Worm (Caenorhabditis elegans) whole organism, L4 larva: Measurements from ENCODE around the gene ZK287.1.
A peak's percentile ranks its signal among the peaks of the same experiment; 100 is the strongest.

Experiments used
- D1046.2 ChIP-seq: fragments of 200-800 bp; sonication (Bioruptor generic); IDR thresholded peaks from 2 replicates; pipeline ENCODE4 v1.3.6; 2022; ENCODE audit warnings: missing genetic modification characterization, missing compliant biosample characterization
- F10B5.3 ChIP-seq: sonication (generic microtip); optimal IDR thresholded peaks from 2 replicates; lab custom pipeline; 2016; ENCODE audit warnings: mild to moderate bottlenecking, missing genetic modification characterization, missing compliant biosample characterization
- F37D6.2 ChIP-seq: sonication (generic microtip); optimal IDR thresholded peaks from 2 replicates; lab custom pipeline; 2016; ENCODE audit warnings: mild to moderate bottlenecking, missing genetic modification characterization, missing compliant biosample characterization
- T20F7.1 ChIP-seq: fragments of 200-800 bp; sonication (Bioruptor generic); optimal IDR thresholded peaks from 2 replicates; lab custom pipeline; 2018; ENCODE audit warnings: mild to moderate bottlenecking, missing genetic modification characterization, missing compliant biosample characterization
- T26A8.4 ChIP-seq: fragments of 200-800 bp; sonication (Bioruptor generic); IDR thresholded peaks from 2 replicates; pipeline ENCODE4 v1.3.6; 2022; ENCODE audit warnings: missing genetic modification characterization, missing compliant biosample characterization
- Y5F2A.4 ChIP-seq: fragments of 200-800 bp; sonication (Bioruptor generic); optimal IDR thresholded peaks from 2 replicates; lab custom pipeline; 2018; ENCODE audit warnings: mild to moderate bottlenecking, missing genetic modification characterization, missing compliant biosample characterization
- aha-1 ChIP-seq: fragments of 150-350 bp; peaks from one replicate; lab custom pipeline; 2014; ENCODE audit warnings: missing biosample characterization, missing genetic modification characterization
- ama-1 ChIP-seq: fragments of 150-350 bp; optimal IDR thresholded peaks from 2 replicates; lab custom pipeline; 2014; ENCODE audit warnings: inconsistent platforms, mixed read lengths
- ces-1 ChIP-seq: fragments of 150-350 bp; sonication (generic microtip); optimal IDR thresholded peaks from 4 replicates; lab custom pipeline; 2014; ENCODE audit warnings: missing biosample characterization, missing genetic modification reagents, missing genetic modification characterization
- cey-2 ChIP-seq: sonication (generic microtip); optimal IDR thresholded peaks from 3 replicates; lab custom pipeline; 2017; ENCODE audit warnings: missing genetic modification characterization, mild to moderate bottlenecking, missing compliant biosample characterization, antibody characterized with exemption, borderline replicate concordance; ENCODE audit not compliant: insufficient read depth
- daf-12 ChIP-seq: fragments of 150-350 bp; optimal IDR thresholded peaks from 2 replicates; lab custom pipeline; 2014; ENCODE audit warnings: missing biosample characterization, missing genetic modification reagents, missing genetic modification characterization
- dmd-8 ChIP-seq: fragments of 200-800 bp; sonication (Bioruptor generic); IDR thresholded peaks from 2 replicates; pipeline ENCODE4 v1.3.6; 2022; ENCODE audit warnings: missing genetic modification characterization, missing compliant biosample characterization
- dmd-9 ChIP-seq: fragments of 200-800 bp; sonication (Bioruptor generic); IDR thresholded peaks from 2 replicates; pipeline ENCODE4 v1.3.6; 2022; ENCODE audit warnings: missing genetic modification reagents, missing genetic modification characterization, missing compliant biosample characterization
- dve-1 ChIP-seq: sonication (generic microtip); optimal IDR thresholded peaks from 2 replicates; lab custom pipeline; 2017; ENCODE audit warnings: antibody characterized with exemption, mild to moderate bottlenecking, missing genetic modification characterization, missing compliant biosample characterization; ENCODE audit not compliant: insufficient read depth
- egl-43 ChIP-seq: fragments of 200-800 bp; sonication (Bioruptor generic); IDR thresholded peaks from 2 replicates; pipeline ENCODE4 v1.3.6; 2022; ENCODE audit warnings: missing genetic modification reagents, missing genetic modification characterization, missing compliant biosample characterization
- gei-8 ChIP-seq: fragments of 200-800 bp; sonication (Bioruptor generic); optimal IDR thresholded peaks from 2 replicates; lab custom pipeline; 2018; ENCODE audit warnings: mild to moderate bottlenecking, missing genetic modification characterization, missing compliant biosample characterization
- jun-1 ChIP-seq: fragments of 150-350 bp; optimal IDR thresholded peaks from 2 replicates; lab custom pipeline; 2014; ENCODE audit warnings: missing biosample characterization, missing genetic modification reagents, missing genetic modification characterization
- lin-29 ChIP-seq: fragments of 200-800 bp; sonication (Bioruptor generic); IDR thresholded peaks from 2 replicates; pipeline ENCODE4 v1.3.6; 2022; ENCODE audit warnings: missing genetic modification reagents, missing genetic modification characterization, missing compliant biosample characterization
- madf-5 ChIP-seq, 2 experiments: fragments of 200-800 bp; sonication (Bioruptor generic); IDR thresholded peaks; 2 replicates each; pipeline ENCODE4 v1.3.6; 2022; ENCODE audit warnings: missing compliant biosample characterization in 2 of 2, missing genetic modification characterization in 2 of 2
- mdt-29 ChIP-seq: fragments of 200-800 bp; sonication (Bioruptor generic); IDR thresholded peaks from 2 replicates; pipeline ENCODE4 v1.3.6; 2022; ENCODE audit warnings: missing genetic modification reagents, missing genetic modification characterization, missing compliant biosample characterization
- mep-1 ChIP-seq: fragments of 150-350 bp; sonication (generic microtip); optimal IDR thresholded peaks from 3 replicates; lab custom pipeline; 2014; ENCODE audit warnings: missing biosample characterization, missing genetic modification characterization
- nhr-102 ChIP-seq: sonication (generic microtip); optimal IDR thresholded peaks from 2 replicates; lab custom pipeline; 2016; ENCODE audit warnings: mild to moderate bottlenecking, missing genetic modification characterization, moderate library complexity, missing compliant biosample characterization
- nhr-41 ChIP-seq: fragments of 200-800 bp; sonication (Bioruptor generic); IDR thresholded peaks from 2 replicates; pipeline ENCODE4 v1.3.6; 2022; ENCODE audit warnings: missing genetic modification reagents, missing genetic modification characterization, missing compliant biosample characterization
- nhr-42 ChIP-seq: fragments of 200-800 bp; sonication (Bioruptor generic); IDR thresholded peaks from 2 replicates; pipeline ENCODE4 v1.3.6; 2022; ENCODE audit warnings: missing genetic modification characterization, missing compliant biosample characterization
- nhr-48 ChIP-seq: sonication (generic microtip); optimal IDR thresholded peaks from 2 replicates; lab custom pipeline; 2016; ENCODE audit warnings: mild to moderate bottlenecking, missing genetic modification characterization, missing compliant biosample characterization
- nhr-77 ChIP-seq: fragments of 150-350 bp; optimal IDR thresholded peaks from 2 replicates; lab custom pipeline; 2014; ENCODE audit warnings: missing biosample characterization, missing genetic modification characterization
- pha-4 ChIP-seq, 2 experiments: fragments of 150-350 bp in 1 of 2; fragments of 200-800 bp in 1 of 2; sonication (Bioruptor generic) in 1 of 2; IDR thresholded peaks in 1 of 2; optimal IDR thresholded peaks in 1 of 2; 2 replicates each; pipeline versions ENCODE4 v1.3.6 to Lab custom; 2014 to 2022; ENCODE audit warnings: missing genetic modification characterization in 2 of 2, missing genetic modification reagents in 2 of 2, missing biosample characterization in 1 of 2, missing compliant biosample characterization in 1 of 2
- sdz-12 ChIP-seq: fragments of 200-800 bp; sonication (Bioruptor generic); optimal IDR thresholded peaks from 2 replicates; lab custom pipeline; 2018; ENCODE audit warnings: mild to moderate bottlenecking, missing genetic modification characterization, missing compliant biosample characterization
- set-16 ChIP-seq: fragments of 200-800 bp; sonication (Bioruptor generic); IDR thresholded peaks from 2 replicates; pipeline ENCODE4 v1.3.6; 2022; ENCODE audit warnings: missing genetic modification reagents, missing genetic modification characterization, missing compliant biosample characterization
- tag-97 ChIP-seq: fragments of 200-800 bp; sonication (Bioruptor generic); IDR thresholded peaks from 2 replicates; pipeline ENCODE4 v1.3.6; 2022; ENCODE audit warnings: missing genetic modification characterization, missing compliant biosample characterization
- tra-1 ChIP-seq: fragments of 200-800 bp; sonication (Bioruptor generic); IDR thresholded peaks from 2 replicates; pipeline ENCODE4 v1.3.6; 2022; ENCODE audit warnings: missing genetic modification reagents, missing genetic modification characterization, missing compliant biosample characterization
- unc-62 ChIP-seq, 3 experiments: fragments of 150-350 bp in 1 of 3; sonication (generic microtip); optimal IDR thresholded peaks in 2 of 3; peaks in 1 of 3; 1 replicate in 1 of 3; 2 replicates in 2 of 3; lab custom pipeline; 2014 to 2017; ENCODE audit warnings: missing biosample characterization in 3 of 3, missing genetic modification characterization in 3 of 3, missing genetic modification reagents in 3 of 3, missing genotype in 1 of 3
- zfp-2 ChIP-seq: sonication (generic microtip); optimal IDR thresholded peaks from 2 replicates; lab custom pipeline; 2016; ENCODE audit warnings: mild to moderate bottlenecking, missing genetic modification characterization, missing compliant biosample characterization
- zip-11 ChIP-seq: fragments of 200-800 bp; sonication (Bioruptor generic); IDR thresholded peaks from 2 replicates; pipeline ENCODE4 v1.3.6; 2022; ENCODE audit warnings: missing genetic modification characterization, missing compliant biosample characterization

Gene ZK287.1

DNA sequence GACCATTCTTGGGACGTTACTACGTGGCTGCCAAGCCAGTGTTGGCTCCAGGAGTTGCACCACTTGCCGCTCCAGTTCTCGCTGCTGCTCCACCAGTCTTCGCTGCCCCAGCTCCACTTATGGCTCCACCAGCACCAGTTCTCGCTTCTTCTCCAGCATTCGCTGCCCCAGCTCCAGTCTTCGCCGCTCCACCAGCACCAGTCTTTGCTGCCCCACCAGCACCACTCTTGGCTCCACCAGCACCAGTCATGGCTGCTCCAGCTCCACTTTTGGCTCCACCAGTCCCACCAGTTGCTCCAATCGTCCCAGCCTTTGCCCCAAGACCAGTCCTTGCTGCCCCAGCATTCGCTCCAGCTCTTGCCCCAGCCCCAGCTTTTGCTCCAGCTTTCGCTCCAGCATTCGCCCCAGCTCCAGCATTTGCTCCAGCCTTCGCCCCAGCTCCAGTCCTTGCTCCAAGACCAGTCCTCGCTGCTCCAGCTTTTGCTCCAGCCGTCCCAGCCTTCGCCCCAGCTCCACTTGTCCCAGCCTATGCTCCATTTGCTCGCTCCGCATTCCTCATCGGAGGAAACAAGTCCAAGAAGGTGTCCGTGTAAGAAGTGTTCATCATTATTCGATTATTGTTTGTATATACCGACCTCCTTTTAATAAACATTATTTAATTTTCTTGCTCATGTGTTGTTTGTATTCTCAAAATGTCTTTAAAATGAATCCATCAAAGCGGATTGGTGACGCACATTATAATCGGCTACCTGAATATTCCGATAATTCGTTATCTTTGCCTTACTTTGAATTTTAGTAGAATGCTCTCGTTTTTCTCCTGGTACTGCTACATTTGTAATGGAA is 40.7 kb upstream of the ZK287.1 start, which contains the start of gene T06E4.7:
TSS of gene T06E4.7 (plus strand) at position 793 of the 843 bp plus-strand sequence.
- TF ChIP-seq F10B5.3 (tag; lab: Kevin White, UChicago) = no peak
- no peak for TF ChIP-seq zfp-2 (tag; lab: Kevin White, UChicago)
- no peak for TF ChIP-seq pha-4 (GFP tag; IDR thresholded peaks at IDR 0.05; lab: Robert Waterston, UW)
- no peak for TF ChIP-seq pha-4 (tag; optimal IDR thresholded peaks at IDR 0.05; lab: Kevin White, UChicago)
- TF ChIP-seq madf-5 (GFP tag; IDR thresholded peaks at IDR 0.05; lab: Robert Waterston, UW) = no peak
- peak; percentile 53 for TF ChIP-seq sdz-12 (GFP tag; lab: Kevin White, UChicago)
- no peak for TF ChIP-seq daf-12 (tag; lab: Kevin White, UChicago)
- no peak for TF ChIP-seq ces-1
- TF ChIP-seq nhr-77 (tag; lab: Kevin White, UChicago) = no peak
- TF ChIP-seq set-16 (GFP tag; lab: Robert Waterston, UW) = peak; percentile 97
- no peak for TF ChIP-seq F37D6.2 (tag; lab: Kevin White, UChicago)
- TF ChIP-seq jun-1 = no peak
- TF ChIP-seq egl-43 (GFP tag; lab: Robert Waterston, UW) = 0 out of 2 replicates have a peak, but pooled peaks have one; percentile 5
- no peak for TF ChIP-seq nhr-42 (GFP tag; lab: Robert Waterston, UW)
- TF ChIP-seq gei-8 (GFP tag; lab: Kevin White, UChicago) = no peak
- TF ChIP-seq cey-2 (tag; lab: Kevin White, UChicago) = no peak
- TF ChIP-seq mep-1 (tag; lab: Kevin White, UChicago) = no peak
- TF ChIP-seq zip-11 (GFP tag; lab: Robert Waterston, UW) = no peak
- TF ChIP-seq T20F7.1 = no peak
- TF ChIP-seq ama-1 (lab: Kevin White, UChicago) = no peak
- no peak for TF ChIP-seq D1046.2 (GFP tag; lab: Robert Waterston, UW)
- TF ChIP-seq nhr-41 = no peak
- no peak for TF ChIP-seq unc-62 (GFP tag; optimal IDR thresholded peaks at IDR 0.05 in 1 of 2; lab: Kevin White, UChicago)
- TF ChIP-seq unc-62 (tag; optimal IDR thresholded peaks at IDR 0.05; lab: Kevin White, UChicago) = no peak
- TF ChIP-seq T26A8.4 (GFP tag; lab: Robert Waterston, UW) = no peak
- no peak for TF ChIP-seq dmd-9 (GFP tag; lab: Robert Waterston, UW)

DNA sequence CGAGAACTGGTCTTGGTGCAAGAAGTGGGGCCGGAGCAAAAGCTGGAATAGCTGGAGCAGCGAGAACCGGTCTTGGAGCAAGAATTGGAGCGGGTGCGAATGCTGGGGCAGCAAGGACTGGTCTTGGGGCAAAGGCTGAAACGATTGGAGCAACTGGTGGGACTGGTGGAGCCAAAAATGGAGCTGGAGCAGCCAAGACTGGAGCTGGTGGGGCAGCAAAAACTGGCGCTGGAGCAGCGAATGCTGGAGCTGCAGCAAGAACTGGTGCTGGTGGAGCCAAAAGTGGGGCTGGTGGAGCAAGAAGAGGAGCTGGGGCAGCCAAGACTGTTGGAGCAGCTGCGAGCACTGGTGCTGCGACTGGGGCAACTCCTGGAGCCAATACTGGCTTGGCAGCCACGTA is 37.9 kb upstream of the ZK287.1 start:
- TF ChIP-seq egl-43 (GFP tag; lab: Robert Waterston, UW) (peak; percentile 57; the same call in 1 of the 2 replicates), tra-1 (GFP tag; lab: Robert Waterston, UW) (0 out of 2 replicates have a peak, but pooled peaks have one; percentile 21), aha-1 (peak; percentile 72), set-16 (GFP tag; lab: Robert Waterston, UW) (peak; percentile 95), tag-97 (GFP tag; lab: Robert Waterston, UW) (no peak), nhr-102 (no peak)
- TF ChIP-seq, all 104 proteins: peak for 4

- TF ChIP-seq lin-29 (GFP tag; lab: Robert Waterston, UW) (no peak), dve-1 (no peak), dmd-8 (GFP tag; lab: Robert Waterston, UW) (no peak), T20F7.1 (no peak), mdt-29 (GFP tag; lab: Robert Waterston, UW) (no peak), jun-1 (no peak), Y5F2A.4 (GFP tag; lab: Kevin White, UChicago) (no peak), nhr-48 (no peak)
- TF ChIP-seq, all 104 proteins: peak for 0
Measured at ce11 chrV:9629114-9629513, 37.4 kb upstream of the ZK287.1 start, which contains the start of gene idpc-3. Gene idpc-3, minus strand, starts transcription at chrV:9629214.
